Worm (Caenorhabditis elegans) whole organism, L1 larva: ENCODE results near the gene B0244.6.

Source experiments
- C16A3.4 ChIP-seq: fragments of 150-350 bp; optimal IDR thresholded peaks from 2 replicates; lab custom pipeline; 2014; ENCODE audit warnings: missing biosample characterization, missing genetic modification characterization
- C34B4.2 ChIP-seq: sonication (generic microtip); optimal IDR thresholded peaks from 2 replicates; lab custom pipeline; 2017; ENCODE audit warnings: mild to moderate bottlenecking, missing genetic modification characterization, missing compliant biosample characterization
- F16B12.6 ChIP-seq: fragments of 150-350 bp; optimal IDR thresholded peaks from 2 replicates; lab custom pipeline; 2014; ENCODE audit warnings: missing biosample characterization, missing genetic modification characterization
- alr-1 ChIP-seq: fragments of 200-800 bp; sonication (Bioruptor generic); optimal IDR thresholded peaks from 2 replicates; lab custom pipeline; 2018; ENCODE audit warnings: borderline replicate concordance, mild to moderate bottlenecking, missing genetic modification characterization, missing compliant biosample characterization
- aly-2 ChIP-seq: fragments of 150-350 bp; optimal IDR thresholded peaks from 2 replicates; lab custom pipeline; 2014; ENCODE audit warnings: missing biosample characterization, missing genetic modification characterization
- ama-1 ChIP-seq: fragments of 150-350 bp; optimal IDR thresholded peaks from 2 replicates; lab custom pipeline; 2014
- blmp-1 ChIP-seq: fragments of 150-350 bp; optimal IDR thresholded peaks from 2 replicates; lab custom pipeline; 2014; ENCODE audit warnings: missing biosample characterization, missing genetic modification characterization
- ceh-8 ChIP-seq: fragments of 200-800 bp; sonication (Bioruptor generic); optimal IDR thresholded peaks from 2 replicates; lab custom pipeline; 2018; ENCODE audit warnings: mild to moderate bottlenecking, missing genetic modification characterization, moderate library complexity, missing compliant biosample characterization
- ceh-88 ChIP-seq: fragments of 200-800 bp; sonication (Bioruptor generic); IDR thresholded peaks from 2 replicates; pipeline ENCODE4 v1.3.6; 2022; ENCODE audit warnings: missing genetic modification characterization, missing compliant biosample characterization
- ceh-90 ChIP-seq: sonication (generic microtip); optimal IDR thresholded peaks from 2 replicates; lab custom pipeline; 2016; ENCODE audit warnings: missing genetic modification characterization, missing compliant biosample characterization
- dpl-1 ChIP-seq, 3 experiments: fragments of 150-350 bp in 2 of 3; sonication (generic microtip) in 1 of 3; optimal IDR thresholded peaks; 2 replicates each; lab custom pipeline; 2014 to 2017; ENCODE audit warnings: missing biosample characterization in 3 of 3, missing genetic modification characterization in 3 of 3, missing genetic modification reagents in 3 of 3
- dsc-1 ChIP-seq: sonication (generic microtip); optimal IDR thresholded peaks from 2 replicates; lab custom pipeline; 2016; ENCODE audit warnings: mild to moderate bottlenecking, missing genetic modification characterization, missing compliant biosample characterization
- efl-1 ChIP-seq, 4 experiments: fragments of 150-350 bp; optimal IDR thresholded peaks in 3 of 4; peaks in 1 of 4; 1 replicate in 1 of 4; 2 replicates in 3 of 4; lab custom pipeline; 2014; ENCODE audit warnings: missing biosample characterization in 2 of 4, missing genetic modification characterization in 2 of 4, missing genetic modification reagents in 2 of 4
- efl-3 ChIP-seq: fragments of 200-800 bp; sonication (Bioruptor generic); optimal IDR thresholded peaks from 2 replicates; lab custom pipeline; 2018; ENCODE audit warnings: mild to moderate bottlenecking, missing genetic modification characterization, missing compliant biosample characterization
- egl-13 ChIP-seq: sonication (generic microtip); optimal IDR thresholded peaks from 2 replicates; lab custom pipeline; 2016; ENCODE audit warnings: missing genotype, missing genetic modification reagents, missing genetic modification characterization, missing compliant biosample characterization
- egl-27 ChIP-seq, 2 experiments: fragments of 150-350 bp in 1 of 2; sonication (generic microtip); optimal IDR thresholded peaks; 3 replicates each; lab custom pipeline; 2017 to 2018; ENCODE audit warnings: missing biosample characterization in 2 of 2, missing genetic modification characterization in 2 of 2, missing genetic modification reagents in 2 of 2
- elt-3 ChIP-seq, 6 experiments: fragments of 150-350 bp in 1 of 6; sonication (generic microtip); optimal IDR thresholded peaks; 2 replicates each; lab custom pipeline; 2017 to 2018; ENCODE audit warnings: missing biosample characterization in 6 of 6, missing genetic modification characterization in 6 of 6, inconsistent platforms in 1 of 6
- ets-5 ChIP-seq: fragments of 200-800 bp; sonication (Bioruptor generic); IDR thresholded peaks from 2 replicates; pipeline ENCODE4 v1.3.6; 2022; ENCODE audit warnings: missing genetic modification characterization, missing compliant biosample characterization
- fkh-10 ChIP-seq: sonication (generic microtip); optimal IDR thresholded peaks from 2 replicates; lab custom pipeline; 2017; ENCODE audit warnings: missing biosample characterization, missing genetic modification reagents, missing genetic modification characterization
- hpl-2 ChIP-seq: fragments of 150-350 bp; optimal IDR thresholded peaks from 2 replicates; lab custom pipeline; 2014; ENCODE audit warnings: missing biosample characterization, missing genetic modification reagents, missing genetic modification characterization
- isw-1 ChIP-seq: fragments of 200-800 bp; sonication (Bioruptor generic); IDR thresholded peaks from 2 replicates; pipeline ENCODE4 v1.3.6; 2022; ENCODE audit warnings: missing genetic modification characterization, missing compliant biosample characterization
- lin-13 ChIP-seq: fragments of 150-350 bp; optimal IDR thresholded peaks from 2 replicates; lab custom pipeline; 2014; ENCODE audit warnings: missing biosample characterization, missing genetic modification reagents, missing genetic modification characterization
- lin-14 ChIP-seq: fragments of 200-800 bp; sonication (Bioruptor generic); optimal IDR thresholded peaks from 2 replicates; lab custom pipeline; 2018; ENCODE audit warnings: mild to moderate bottlenecking, missing genetic modification characterization, moderate library complexity, missing compliant biosample characterization
- lin-35 ChIP-seq, 2 experiments: fragments of 150-350 bp; optimal IDR thresholded peaks; 2 replicates each; lab custom pipeline; 2014; ENCODE audit warnings: missing biosample characterization in 2 of 2, missing genetic modification characterization in 2 of 2, missing genetic modification reagents in 2 of 2
- lir-3 ChIP-seq: sonication (generic microtip); optimal IDR thresholded peaks from 2 replicates; lab custom pipeline; 2016; ENCODE audit warnings: mild to moderate bottlenecking, missing genetic modification characterization, moderate library complexity, missing compliant biosample characterization; ENCODE audit not compliant: poor library complexity
- lsy-2 ChIP-seq, 2 experiments: fragments of 150-350 bp; optimal IDR thresholded peaks; 2 replicates each; lab custom pipeline; 2014; ENCODE audit warnings: missing biosample characterization in 2 of 2, missing genetic modification characterization in 2 of 2
- mab-9 ChIP-seq: fragments of 200-800 bp; sonication (Bioruptor generic); IDR thresholded peaks from 2 replicates; pipeline ENCODE4 v1.3.6; 2022; ENCODE audit warnings: missing genetic modification reagents, missing genetic modification characterization, missing compliant biosample characterization
- mdl-1 ChIP-seq, 2 experiments: fragments of 150-350 bp; optimal IDR thresholded peaks; 2 replicates each; lab custom pipeline; 2014 to 2017; ENCODE audit warnings: missing biosample characterization in 2 of 2, missing genetic modification characterization in 2 of 2, inconsistent platforms in 1 of 2
- mef-2 ChIP-seq: fragments of 150-350 bp; optimal IDR thresholded peaks from 2 replicates; lab custom pipeline; 2014; ENCODE audit warnings: missing biosample characterization, missing genetic modification characterization
- mep-1 ChIP-seq: fragments of 150-350 bp; optimal IDR thresholded peaks from 2 replicates; lab custom pipeline; 2014; ENCODE audit warnings: missing biosample characterization, missing genetic modification characterization
- nhr-12 ChIP-seq: sonication (generic microtip); optimal IDR thresholded peaks from 2 replicates; lab custom pipeline; 2017; ENCODE audit warnings: missing biosample characterization, missing genetic modification characterization
- nhr-20 ChIP-seq: sonication (generic microtip); optimal IDR thresholded peaks from 2 replicates; lab custom pipeline; 2016; ENCODE audit warnings: mild to moderate bottlenecking, missing genetic modification characterization, missing compliant biosample characterization
- nhr-237 ChIP-seq: fragments of 150-350 bp; optimal IDR thresholded peaks from 2 replicates; lab custom pipeline; 2014; ENCODE audit warnings: missing biosample characterization, missing genetic modification characterization
- nhr-71 ChIP-seq: sonication (generic microtip); optimal IDR thresholded peaks from 2 replicates; lab custom pipeline; 2016; ENCODE audit warnings: mild to moderate bottlenecking, missing genetic modification characterization, moderate library complexity, missing compliant biosample characterization
- nhr-76 ChIP-seq: sonication (generic microtip); optimal IDR thresholded peaks from 2 replicates; lab custom pipeline; 2017; ENCODE audit warnings: missing biosample characterization, missing genetic modification characterization
- nhr-77 ChIP-seq: fragments of 150-350 bp; optimal IDR thresholded peaks from 2 replicates; lab custom pipeline; 2014; ENCODE audit warnings: missing biosample characterization, missing genetic modification characterization
- nhr-84 ChIP-seq: sonication (generic microtip); optimal IDR thresholded peaks from 2 replicates; lab custom pipeline; 2017; ENCODE audit warnings: missing biosample characterization, missing genetic modification characterization
- nhr-85 ChIP-seq: sonication (generic microtip); peaks from one replicate; lab custom pipeline; 2016; ENCODE audit warnings: missing genetic modification characterization, inconsistent platforms, missing compliant biosample characterization
- nhr-90 ChIP-seq: sonication (generic microtip); optimal IDR thresholded peaks from 2 replicates; lab custom pipeline; 2016; ENCODE audit warnings: mild to moderate bottlenecking, missing genetic modification characterization, missing compliant biosample characterization; ENCODE audit not compliant: poor library complexity
- skn-1 ChIP-seq: fragments of 150-350 bp; optimal IDR thresholded peaks from 2 replicates; lab custom pipeline; 2014; ENCODE audit warnings: missing biosample characterization, missing genetic modification characterization
- sptf-1 ChIP-seq: fragments of 150-350 bp; optimal IDR thresholded peaks from 2 replicates; lab custom pipeline; 2014; ENCODE audit warnings: missing biosample characterization, missing genetic modification characterization
- tbx-2 ChIP-seq: sonication (generic microtip); optimal IDR thresholded peaks from 2 replicates; lab custom pipeline; 2016; ENCODE audit warnings: missing genetic modification characterization, missing compliant biosample characterization
- unc-62 ChIP-seq: fragments of 150-350 bp; optimal IDR thresholded peaks from 2 replicates; lab custom pipeline; 2014; ENCODE audit warnings: missing biosample characterization, missing genetic modification reagents, missing genetic modification characterization
- unc-86 ChIP-seq: sonication (generic microtip); optimal IDR thresholded peaks from 2 replicates; lab custom pipeline; 2016; ENCODE audit warnings: missing genetic modification characterization, missing compliant biosample characterization
- vab-15 ChIP-seq: sonication (generic microtip); optimal IDR thresholded peaks from 2 replicates; lab custom pipeline; 2017; ENCODE audit warnings: missing genotype, mild to moderate bottlenecking, missing genetic modification characterization, missing compliant biosample characterization
- xbp-1 ChIP-seq: sonication (generic microtip); optimal IDR thresholded peaks from 2 replicates; lab custom pipeline; 2016; ENCODE audit warnings: missing genetic modification characterization, missing compliant biosample characterization
- zag-1 ChIP-seq: fragments of 150-350 bp; optimal IDR thresholded peaks from 2 replicates; lab custom pipeline; 2014; ENCODE audit warnings: missing biosample characterization, missing genetic modification characterization

Gene B0244.6

DNA sequence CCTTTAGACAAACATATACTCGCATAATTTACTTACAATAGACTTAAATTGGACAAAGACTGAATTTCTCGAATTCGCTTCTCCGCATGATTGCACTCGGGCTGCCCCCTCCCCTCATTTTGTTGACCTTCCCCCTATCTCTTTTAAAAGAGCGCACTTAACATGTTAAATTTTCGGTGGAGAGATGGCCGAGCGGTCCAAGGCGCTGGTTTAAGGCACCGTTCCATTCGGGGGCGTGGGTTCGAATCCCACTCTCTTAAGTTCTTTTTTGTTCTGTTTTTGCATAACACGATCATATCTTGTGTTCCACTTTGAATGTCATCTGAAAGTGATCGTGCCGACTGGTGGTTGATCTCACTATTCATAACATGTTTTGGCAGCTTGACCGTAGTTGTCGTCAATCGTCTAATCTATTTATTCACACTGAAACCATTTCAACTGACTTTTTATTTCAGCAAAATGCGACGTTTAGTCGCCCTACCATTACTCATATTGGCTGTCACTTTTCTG, 32.0 kb downstream of the B0244.6 start, which contains the start of gene cutl-23 (continued):
- TF ChIP-seq skn-1 (tag; lab: Kevin White, UChicago) (no peak), nhr-20 (tag; lab: Kevin White, UChicago) (no peak), efl-3 (no peak), mep-1 (tag; lab: Kevin White, UChicago) (no peak), ceh-8 (GFP tag; lab: Kevin White, UChicago) (no peak), ama-1 (lab: Kevin White, UChicago) (no peak)
- TF ChIP-seq, all 84 proteins: peak for 6

DNA sequence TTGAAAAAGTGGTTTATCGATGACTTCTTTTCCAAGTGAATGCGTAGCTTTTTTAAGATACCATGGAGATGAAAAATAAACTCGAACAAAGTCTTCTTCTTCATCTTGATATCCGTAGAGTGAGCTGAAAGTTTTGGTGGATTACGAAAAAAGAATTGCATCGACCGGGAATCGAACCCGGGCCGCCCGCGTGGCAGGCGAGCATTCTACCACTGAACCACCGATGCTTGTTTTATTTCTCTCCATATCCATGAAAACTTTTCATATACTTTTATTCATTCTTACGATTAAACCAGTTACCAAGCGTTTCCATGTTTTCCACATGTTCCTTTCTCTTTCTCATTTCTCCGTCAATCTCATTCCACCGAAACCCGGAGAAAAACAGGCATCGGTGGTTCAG, 44.3 kb downstream of the B0244.6 start:
- TF ChIP-seq isw-1 (GFP tag; lab: Robert Waterston, UW) (no peak), egl-27 (tag; optimal IDR thresholded peaks at IDR 0.05; lab: Kevin White, UChicago) (no peak), ceh-88 (GFP tag; lab: Robert Waterston, UW) (no peak), nhr-12 (tag; lab: Kevin White, UChicago) (no peak), egl-13 (no peak), elt-3 (tag; optimal IDR thresholded peaks at IDR 0.05; lab: Kevin White, UChicago) (no peak), hpl-2 (no peak), F16B12.6 (tag; lab: Kevin White, UChicago) (no peak), dsc-1 (no peak), alr-1 (no peak), lin-14 (GFP tag; lab: Kevin White, UChicago) (no peak), C16A3.4 (tag; lab: Kevin White, UChicago) (no peak), nhr-77 (no peak), lsy-2 (tag; optimal IDR thresholded peaks at IDR 0.05; lab: Kevin White, UChicago) (no peak), sptf-1 (tag; lab: Kevin White, UChicago) (no peak), lir-3 (tag; lab: Kevin White, UChicago) (no peak), vab-15 (no peak)

DNA sequence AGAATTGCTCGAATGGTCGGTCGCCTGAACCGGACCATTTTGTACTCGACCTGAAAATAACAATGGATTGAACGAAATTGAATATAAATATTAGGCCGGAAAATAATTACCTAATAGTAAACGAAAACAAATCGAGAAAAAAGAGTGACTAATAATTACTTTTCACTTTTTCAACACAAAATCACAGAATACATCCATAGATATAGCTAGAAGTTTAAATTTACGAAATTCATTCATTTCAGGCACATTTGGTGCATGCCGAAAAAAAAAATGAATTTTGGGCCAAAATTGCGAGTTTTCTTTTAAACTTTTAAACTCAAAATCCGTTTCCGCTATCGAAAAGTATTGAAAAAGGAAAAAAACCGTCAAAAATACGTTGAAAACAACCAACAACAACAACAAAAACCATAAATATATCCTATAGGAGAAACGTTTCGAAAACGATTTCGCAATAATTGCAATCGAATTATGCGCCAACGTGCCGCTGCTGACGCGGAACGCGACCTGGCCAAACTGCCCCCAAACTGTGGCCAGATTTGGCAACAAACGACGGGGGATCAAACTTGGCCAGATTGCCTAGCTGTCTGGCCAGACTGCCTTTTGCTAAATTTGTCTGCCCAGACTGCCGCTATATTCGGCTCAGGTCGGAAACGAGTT, 47.6 kb downstream of the B0244.6 start, which contains the start of gene Y37B11A.3:
Gene Y37B11A.3 (minus strand): TSS at position 51 of the 657 bp plus-strand sequence.
- TF ChIP-seq nhr-84 (no peak), nhr-76 (no peak), ets-5 (GFP tag; lab: Robert Waterston, UW) (no peak), blmp-1 (tag; lab: Kevin White, UChicago) (peak; percentile 47), aly-2 (tag; lab: Kevin White, UChicago) (peak; percentile 76), ceh-8 (GFP tag; lab: Kevin White, UChicago) (peak; percentile 73), vab-15 (no peak), mab-9 (GFP tag; lab: Robert Waterston, UW) (peak; percentile 62), zag-1 (tag; lab: Kevin White, UChicago) (no peak), dpl-1 (GFP tag; optimal IDR thresholded peaks at IDR 0.05; lab: Kevin White, UChicago) (peak; percentile 77 to 82 (median 81)), xbp-1 (tag; lab: Kevin White, UChicago) (peak; percentile 77), mdl-1 (tag; optimal IDR thresholded peaks at IDR 0.05; lab: Kevin White, UChicago) (peak in 1 of 2 experiments; percentile 70), fkh-10 (GFP tag; lab: Kevin White, UChicago) (peak; percentile 11), tbx-2 (peak; percentile 79), C16A3.4 (tag; lab: Kevin White, UChicago) (peak; percentile 77), mef-2 (tag; lab: Kevin White, UChicago) (no peak), nhr-90 (tag; lab: Kevin White, UChicago) (peak; percentile 75), nhr-237 (tag; lab: Kevin White, UChicago) (no peak), nhr-12 (tag; lab: Kevin White, UChicago) (no peak), skn-1 (tag; lab: Kevin White, UChicago) (peak; percentile 82), nhr-71 (tag; lab: Kevin White, UChicago) (peak; percentile 88), efl-1 (optimal IDR thresholded peaks at IDR 0.05; lab: Kevin White, UChicago) (peak; percentile 85 to 86), efl-1 (GFP tag; optimal IDR thresholded peaks at IDR 0.05 in 1 of 2; lab: Kevin White, UChicago) (peak; percentile 81 to 98), efl-3 (no peak), C34B4.2 (tag; lab: Kevin White, UChicago) (no peak), lin-14 (GFP tag; lab: Kevin White, UChicago) (peak; percentile 87), egl-13 (peak; percentile 9), ceh-90 (no peak), unc-86 (tag; lab: Kevin White, UChicago) (peak; percentile 67), nhr-77 (peak; percentile 70), lin-35 (GFP tag; optimal IDR thresholded peaks at IDR 0.05; lab: Kevin White, UChicago) (peak; percentile 84 to 88), lin-13 (GFP tag; lab: Kevin White, UChicago) (peak; percentile 76), nhr-85 (peak; percentile 88), alr-1 (no peak), unc-62 (GFP tag; lab: Kevin White, UChicago) (no peak), ceh-88 (GFP tag; lab: Robert Waterston, UW) (no peak)
